Fruit fly (Drosophila melanogaster) whole organism, embryonic: ENCODE results near the gene CG31161.

Experiments used
- Antp ChIP-seq: fragments of 200-800 bp; sonication (Bioruptor generic); optimal IDR thresholded peaks from 3 replicates; lab custom pipeline; 2016; ENCODE audit warnings: missing biosample characterization, missing genetic modification characterization
- CG10274 ChIP-seq: fragments of 200-800 bp; sonication (Bioruptor generic); optimal IDR thresholded peaks from 3 replicates; lab custom pipeline; 2017; ENCODE audit warnings: missing biosample characterization, mild to moderate bottlenecking, missing genetic modification characterization
- CG11398 ChIP-seq: fragments of 200-800 bp; sonication (Bioruptor generic); optimal IDR thresholded peaks from 2 replicates; lab custom pipeline; 2016; ENCODE audit warnings: missing biosample characterization, missing genetic modification characterization
- CG11723 ChIP-seq: fragments of 200-800 bp; sonication (Bioruptor generic); optimal IDR thresholded peaks from 2 replicates; lab custom pipeline; 2017; ENCODE audit warnings: missing biosample characterization, mild to moderate bottlenecking, missing genetic modification characterization
- CG12155 ChIP-seq: fragments of 200-800 bp; sonication (Bioruptor generic); optimal IDR thresholded peaks from 3 replicates; lab custom pipeline; 2016; ENCODE audit warnings: missing biosample characterization, missing genetic modification characterization
- CG15073 ChIP-seq: fragments of 200-800 bp; sonication (Bioruptor generic); optimal IDR thresholded peaks from 2 replicates; lab custom pipeline; 2016; ENCODE audit warnings: missing biosample characterization, missing genetic modification characterization
- CG17359 ChIP-seq: fragments of 200-800 bp; sonication (Bioruptor generic); optimal IDR thresholded peaks from 3 replicates; lab custom pipeline; 2018; ENCODE audit warnings: missing biosample characterization, mild to moderate bottlenecking, missing genetic modification characterization, moderate library complexity
- CG17361 ChIP-seq: fragments of 200-800 bp; sonication (Bioruptor generic); IDR thresholded peaks from 3 replicates; pipeline ENCODE4 v1.3.6; 2022; ENCODE audit warnings: missing biosample characterization, missing genetic modification characterization
- CG2712 ChIP-seq: fragments of 200-800 bp; optimal IDR thresholded peaks from 3 replicates; lab custom pipeline; 2019; ENCODE audit warnings: missing biosample characterization, mild to moderate bottlenecking, missing genetic modification characterization, moderate library complexity
- CG2889 ChIP-seq: fragments of 200-800 bp; sonication (Bioruptor generic); IDR thresholded peaks from 3 replicates; pipeline ENCODE4 v1.3.6; 2022; ENCODE audit warnings: missing biosample characterization, missing genetic modification characterization
- CG3065 ChIP-seq: fragments of 200-800 bp; sonication (Bioruptor generic); optimal IDR thresholded peaks from 2 replicates; lab custom pipeline; 2016; ENCODE audit warnings: missing biosample characterization, missing genetic modification characterization
- CG31224 ChIP-seq: fragments of 200-800 bp; sonication (Bioruptor generic); IDR thresholded peaks from 2 replicates; pipeline ENCODE4 v1.3.6; 2022; ENCODE audit warnings: missing biosample characterization, missing genetic modification characterization
- CG3847 ChIP-seq: fragments of 200-800 bp; sonication (Bioruptor generic); IDR thresholded peaks from 2 replicates; pipeline ENCODE4 v1.3.6; 2022; ENCODE audit warnings: missing biosample characterization, missing genetic modification characterization
- CG4404 ChIP-seq: fragments of 200-800 bp; sonication (Bioruptor generic); IDR thresholded peaks from 2 replicates; pipeline ENCODE4 v1.3.6; 2022; ENCODE audit warnings: missing biosample characterization, missing genetic modification characterization
- CG4707 ChIP-seq: fragments of 200-800 bp; sonication (Bioruptor generic); optimal IDR thresholded peaks from 2 replicates; lab custom pipeline; 2018; ENCODE audit warnings: missing biosample characterization, mild to moderate bottlenecking, missing genetic modification characterization, moderate library complexity
- CG6175 ChIP-seq: fragments of 200-800 bp; sonication (Bioruptor generic); IDR thresholded peaks from 3 replicates; pipeline ENCODE4 v1.3.6; 2022; ENCODE audit warnings: missing biosample characterization, missing genetic modification characterization
- CG6791 ChIP-seq: fragments of 200-800 bp; sonication (Bioruptor generic); IDR thresholded peaks from 3 replicates; pipeline ENCODE4 v1.3.6; 2022; ENCODE audit warnings: missing biosample characterization, missing genetic modification characterization; ENCODE audit not compliant: partially characterized antibody
- CG8388 ChIP-seq: fragments of 200-800 bp; sonication (Bioruptor generic); optimal IDR thresholded peaks from 2 replicates; lab custom pipeline; 2019; ENCODE audit warnings: missing biosample characterization, mild to moderate bottlenecking, missing genetic modification characterization, moderate library complexity
- CG8924 ChIP-seq: fragments of 200-800 bp; optimal IDR thresholded peaks from 3 replicates; lab custom pipeline; 2019; ENCODE audit warnings: missing biosample characterization, mild to moderate bottlenecking, missing genetic modification characterization, moderate library complexity
- CHES-1-like ChIP-seq: fragments of 200-800 bp; sonication (Bioruptor generic); optimal IDR thresholded peaks from 2 replicates; lab custom pipeline; 2016; ENCODE audit warnings: missing biosample characterization, missing genetic modification characterization
- Camta ChIP-seq: fragments of 200-800 bp; sonication (Bioruptor generic); optimal IDR thresholded peaks from 2 replicates; lab custom pipeline; 2016; ENCODE audit warnings: missing biosample characterization, missing genetic modification characterization
- Dek ChIP-seq: fragments of 200-800 bp; sonication (Bioruptor generic); optimal IDR thresholded peaks from 3 replicates; lab custom pipeline; 2019; ENCODE audit warnings: missing biosample characterization, mild to moderate bottlenecking, missing genetic modification characterization, moderate library complexity
- Dip3 ChIP-seq: fragments of 200-800 bp; sonication (Bioruptor generic); optimal IDR thresholded peaks from 3 replicates; lab custom pipeline; 2016; ENCODE audit warnings: missing biosample characterization, missing genetic modification characterization
- Ets65A ChIP-seq: fragments of 200-800 bp; sonication (Bioruptor generic); peaks from one replicate; lab custom pipeline; 2016; ENCODE audit warnings: missing biosample characterization, missing genetic modification characterization
- Fer1 ChIP-seq: fragments of 200-800 bp; sonication (Bioruptor generic); optimal IDR thresholded peaks from 2 replicates; lab custom pipeline; 2017; ENCODE audit warnings: missing biosample characterization, mild to moderate bottlenecking, missing genetic modification characterization
- HLH3B ChIP-seq: fragments of 200-800 bp; sonication (Bioruptor generic); IDR thresholded peaks from 2 replicates; pipeline ENCODE4 v1.3.6; 2022; ENCODE audit warnings: missing biosample characterization, missing genetic modification characterization
- Hmx ChIP-seq: fragments of 200-800 bp; sonication (Bioruptor generic); optimal IDR thresholded peaks from 2 replicates; lab custom pipeline; 2016; ENCODE audit warnings: missing biosample characterization, missing genetic modification characterization
- Hr3 ChIP-seq: fragments of 200-800 bp; sonication (Bioruptor generic); optimal IDR thresholded peaks from 3 replicates; lab custom pipeline; 2016; ENCODE audit warnings: missing biosample characterization, missing genetic modification characterization
- Lim3 ChIP-seq: fragments of 200-800 bp; sonication (Bioruptor generic); IDR thresholded peaks from 2 replicates; pipeline ENCODE4 v1.3.6; 2022; ENCODE audit warnings: missing biosample characterization, missing genetic modification characterization
- Meics ChIP-seq: fragments of 200-800 bp; sonication (Bioruptor generic); optimal IDR thresholded peaks from 2 replicates; lab custom pipeline; 2017; ENCODE audit warnings: missing biosample characterization, mild to moderate bottlenecking, missing genetic modification characterization
- Oli ChIP-seq: fragments of 200-800 bp; sonication (Bioruptor generic); optimal IDR thresholded peaks from 2 replicates; lab custom pipeline; 2018; ENCODE audit warnings: missing biosample characterization, mild to moderate bottlenecking, missing genetic modification characterization, moderate library complexity
- Ssrp ChIP-seq: fragments of 200-800 bp; sonication (Bioruptor generic); optimal IDR thresholded peaks from 2 replicates; lab custom pipeline; 2018; ENCODE audit warnings: missing biosample characterization, mild to moderate bottlenecking, missing genetic modification characterization, moderate library complexity
- ara ChIP-seq: fragments of 200-800 bp; sonication (Bioruptor generic); IDR thresholded peaks from 2 replicates; pipeline ENCODE4 v1.3.6; 2022; ENCODE audit warnings: missing biosample characterization, missing genetic modification characterization
- ato ChIP-seq: fragments of 200-800 bp; sonication (Bioruptor generic); IDR thresholded peaks from 2 replicates; pipeline ENCODE4 v1.3.6; 2022; ENCODE audit warnings: missing biosample characterization, missing genetic modification characterization; ENCODE audit not compliant: partially characterized antibody
- bab2 ChIP-seq: fragments of 200-800 bp; sonication (Bioruptor generic); optimal IDR thresholded peaks from 2 replicates; lab custom pipeline; 2016; ENCODE audit warnings: missing biosample characterization, missing genetic modification characterization
- cad ChIP-seq: fragments of >200 bp; optimal IDR thresholded peaks from 2 replicates; lab custom pipeline; 2017; ENCODE audit warnings: missing biosample characterization, missing genetic modification characterization
- chinmo ChIP-seq: fragments of 200-800 bp; sonication (Bioruptor generic); IDR thresholded peaks from 4 replicates; pipeline ENCODE4 v1.3.6; 2022; ENCODE audit warnings: missing biosample characterization, missing genetic modification characterization; ENCODE audit not compliant: partially characterized antibody
- eve ChIP-seq, 2 experiments: fragments of >200 bp; optimal IDR thresholded peaks; 2 replicates each; lab custom pipeline; 2017; ENCODE audit warnings: missing biosample characterization in 2 of 2, missing genetic modification characterization in 2 of 2
- fd3F ChIP-seq: fragments of 200-800 bp; sonication (Bioruptor generic); optimal IDR thresholded peaks from 2 replicates; lab custom pipeline; 2018; ENCODE audit warnings: missing biosample characterization, mild to moderate bottlenecking, missing genetic modification characterization, moderate library complexity
- fu2 ChIP-seq: fragments of 200-800 bp; sonication (Bioruptor generic); optimal IDR thresholded peaks from 2 replicates; lab custom pipeline; 2016; ENCODE audit warnings: missing biosample characterization, missing genetic modification characterization
- hkb ChIP-seq, 2 experiments: fragments of 200-800 bp in 1 of 2; fragments of >200 bp in 1 of 2; sonication (Bioruptor generic) in 1 of 2; IDR thresholded peaks in 1 of 2; optimal IDR thresholded peaks in 1 of 2; 2 replicates each; pipeline versions ENCODE4 v1.3.6 to Lab custom; 2017 to 2022; ENCODE audit warnings: missing biosample characterization in 1 of 2, missing genetic modification characterization in 1 of 2
- ind ChIP-seq: fragments of 200-800 bp; sonication (Bioruptor generic); optimal IDR thresholded peaks from 3 replicates; lab custom pipeline; 2016; ENCODE audit warnings: missing biosample characterization, missing genetic modification characterization
- lilli ChIP-seq: fragments of 200-800 bp; sonication (Bioruptor generic); optimal IDR thresholded peaks from 3 replicates; lab custom pipeline; 2016; ENCODE audit warnings: missing biosample characterization, missing genetic modification characterization
- nerfin-2 ChIP-seq: fragments of 200-800 bp; sonication (Bioruptor generic); IDR thresholded peaks from 2 replicates; pipeline ENCODE4 v1.3.6; 2022; ENCODE audit warnings: missing biosample characterization, missing genetic modification characterization; ENCODE audit not compliant: partially characterized antibody
- oc ChIP-seq: fragments of 200-800 bp; sonication (Bioruptor generic); optimal IDR thresholded peaks from 2 replicates; lab custom pipeline; 2018; ENCODE audit warnings: missing biosample characterization, mild to moderate bottlenecking, missing genetic modification characterization, moderate library complexity
- shn ChIP-seq: fragments of 200-800 bp; sonication (Bioruptor generic); optimal IDR thresholded peaks from 3 replicates; lab custom pipeline; 2016; ENCODE audit warnings: missing biosample characterization, missing genetic modification characterization
- sima ChIP-seq: fragments of 200-800 bp; sonication (Bioruptor generic); optimal IDR thresholded peaks from 2 replicates; lab custom pipeline; 2016; ENCODE audit warnings: missing biosample characterization, missing genetic modification characterization
- twi ChIP-seq: fragments of 200-800 bp; optimal IDR thresholded peaks from 2 replicates; lab custom pipeline; 2019; ENCODE audit warnings: missing biosample characterization, mild to moderate bottlenecking, missing genetic modification characterization, moderate library complexity
- vfl ChIP-seq: fragments of 200-800 bp; sonication (Bioruptor generic); optimal IDR thresholded peaks from 2 replicates; lab custom pipeline; 2016; ENCODE audit warnings: missing biosample characterization, missing genetic modification characterization
- wor ChIP-seq: fragments of 200-800 bp; sonication (Bioruptor generic); IDR thresholded peaks from 2 replicates; pipeline ENCODE4 v1.3.6; 2022; ENCODE audit warnings: missing biosample characterization, missing genetic modification characterization
- z ChIP-seq: fragments of 200-800 bp; sonication (Bioruptor generic); IDR thresholded peaks from 3 replicates; pipeline ENCODE4 v1.3.6; 2022; ENCODE audit warnings: missing biosample characterization, missing genetic modification characterization

Gene CG31161

dm6 chr3R:22590668-22591275 lies 25.5 kb upstream of the CG31161 start (continued):
- peak; percentile 51; the same call in 1 of the 4 replicates for TF ChIP-seq chinmo
- TF ChIP-seq CG2889 = no peak
- TF ChIP-seq CG6175 (GFP tag; lab: Robert Waterston, UW) = no peak
- peak; percentile 18 for TF ChIP-seq ind
- TF ChIP-seq CG17361 (GFP tag; lab: Robert Waterston, UW) = peak; percentile 88
- TF ChIP-seq bab2 (GFP tag; lab: Kevin White, UChicago) = peak; percentile 51
- TF ChIP-seq CG11398 = no peak
- no peak for TF ChIP-seq z (GFP tag; lab: Robert Waterston, UW)
- peak; percentile 79 for TF ChIP-seq Ets65A
- no peak for TF ChIP-seq Fer1 (GFP tag; lab: Kevin White, UChicago)
- TF ChIP-seq CG8924 (tag; lab: Kevin White, UChicago) = peak; percentile 68
- TF ChIP-seq Oli (tag; lab: Kevin White, UChicago) = peak; percentile 82
- TF ChIP-seq CG3065 (GFP tag; lab: Kevin White, UChicago) = peak; percentile 28
- TF ChIP-seq ato = no peak
- TF ChIP-seq vfl (GFP tag; lab: Kevin White, UChicago) = no peak
- no peak for TF ChIP-seq Dip3 (GFP tag; lab: Kevin White, UChicago)
- peak; percentile 11 for TF ChIP-seq fd3F (GFP tag; lab: Kevin White, UChicago)
- peak; percentile 47 for TF ChIP-seq CG17359 (tag; lab: Kevin White, UChicago)
- no peak for TF ChIP-seq CG31224
- peak; percentile 39 for TF ChIP-seq Camta (GFP tag; lab: Kevin White, UChicago)
- no peak for TF ChIP-seq hkb (optimal IDR thresholded peaks at IDR 0.05; lab: Kevin White, UChicago)
- TF ChIP-seq hkb (GFP tag; IDR thresholded peaks at IDR 0.05; lab: Robert Waterston, UW) = no peak
- TF ChIP-seq HLH3B (GFP tag; lab: Robert Waterston, UW) = peak; percentile 22; the same call in 1 of the 2 replicates
- TF ChIP-seq oc (tag; lab: Kevin White, UChicago) = peak; percentile 51
- peak; percentile 13 for TF ChIP-seq CG12155 (GFP tag; lab: Kevin White, UChicago)
- no peak for TF ChIP-seq CG10274 (GFP tag; lab: Kevin White, UChicago)
- peak; percentile 86 for TF ChIP-seq Ssrp (tag; lab: Kevin White, UChicago)
- TF ChIP-seq nerfin-2 (GFP tag; lab: Robert Waterston, UW) = no peak
- TF ChIP-seq CG4707 (GFP tag; lab: Kevin White, UChicago) = peak; percentile 49
- TF ChIP-seq CHES-1-like = no peak
- no peak for TF ChIP-seq Dek (tag; lab: Kevin White, UChicago)
- TF ChIP-seq Antp (GFP tag; lab: Kevin White, UChicago) = peak; percentile 41
- TF ChIP-seq Hr3 (GFP tag; lab: Kevin White, UChicago) = peak; percentile 72
- peak; percentile 63 for TF ChIP-seq twi (tag; lab: Kevin White, UChicago)
- TF ChIP-seq CG2712 = peak; percentile 83
- peak; percentile 55 for TF ChIP-seq lilli
- TF ChIP-seq eve (GFP tag; optimal IDR thresholded peaks at IDR 0.05; lab: Kevin White, UChicago) = no peak
- no peak for TF ChIP-seq CG3847 (GFP tag; lab: Robert Waterston, UW)
- TF ChIP-seq CG15073 (GFP tag; lab: Kevin White, UChicago) = no peak
- TF ChIP-seq shn = peak; percentile 52
- no peak for TF ChIP-seq sima
- no peak for TF ChIP-seq cad (GFP tag; lab: Kevin White, UChicago)
- peak; percentile 42 for TF ChIP-seq CG11723 (GFP tag; lab: Kevin White, UChicago)
- TF ChIP-seq wor (GFP tag; lab: Robert Waterston, UW) = peak; percentile 68
- peak; percentile 77 for TF ChIP-seq CG8388 (GFP tag; lab: Kevin White, UChicago)
- TF ChIP-seq Lim3 (GFP tag; lab: Robert Waterston, UW) = no peak
- TF ChIP-seq CG4404 (GFP tag; lab: Robert Waterston, UW) = no peak
- TF ChIP-seq Hmx (GFP tag; lab: Kevin White, UChicago) = no peak
- TF ChIP-seq ara = no peak; the same call in 1 of the 2 replicates
- TF ChIP-seq Meics (GFP tag; lab: Kevin White, UChicago) = peak; percentile 12
- TF ChIP-seq CG6791 (GFP tag; lab: Robert Waterston, UW) = no peak
- TF ChIP-seq fu2 (GFP tag; lab: Kevin White, UChicago) = no peak
